Worm (Caenorhabditis elegans): Measurements from ENCODE around the gene T21D12.7.

T21D12.7 gene

DNA sequence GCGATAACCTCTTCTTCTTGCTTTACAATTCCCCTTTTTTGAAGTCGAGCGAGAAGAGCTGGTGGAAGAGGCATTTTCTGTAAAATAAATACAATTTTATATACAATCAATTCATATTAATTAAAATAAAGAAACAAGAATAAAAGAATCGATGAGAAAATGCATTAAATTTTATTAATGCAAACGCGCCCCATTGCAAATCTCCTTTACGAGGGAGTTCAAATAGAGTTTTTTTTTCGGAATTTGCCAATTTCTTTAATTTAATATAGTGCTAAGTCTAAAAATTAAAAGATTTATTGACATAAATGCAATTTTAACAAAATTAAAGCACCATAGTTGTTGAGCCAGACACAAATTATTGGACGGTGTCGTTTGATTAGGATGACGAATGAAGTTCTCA lies 29.6 kb downstream of the T21D12.7 start, which contains the start of gene pqbp-1.1:
pqbp-1.1 (minus strand) TSS at position 77 of the 400 bp plus-strand sequence.
- no peak for TF ChIP-seq F10B5.3 (tag; optimal IDR thresholded peaks at IDR 0.05)
- peak; percentile 5 for TF ChIP-seq nhr-25 (tag; optimal IDR thresholded peaks at IDR 0.05; ENCODE audit: borderline replicate concordance, insufficient read depth)
- no peak for TF ChIP-seq nhr-77 (tag; optimal IDR thresholded peaks at IDR 0.05)
- peak; percentile 50 for TF ChIP-seq dve-1 (tag; optimal IDR thresholded peaks at IDR 0.05; ENCODE audit: insufficient read depth)
- TF ChIP-seq ces-1 (GFP tag; optimal IDR thresholded peaks at IDR 0.05), result peak; percentile 61
- peak; percentile 13 for TF ChIP-seq fkh-10 (GFP tag; optimal IDR thresholded peaks at IDR 0.05)
- TF ChIP-seq mes-2 (tag; optimal IDR thresholded peaks at IDR 0.05; ENCODE audit: poor library complexity, severe bottlenecking), result peak; percentile 49
- TF ChIP-seq hmg-1.1 (GFP tag; IDR thresholded peaks at IDR 0.05), result 0 out of 2 replicates have a peak, but pooled peaks have one; percentile 26
- peak; percentile 47 for TF ChIP-seq hlh-30 (tag; optimal IDR thresholded peaks at IDR 0.05; ENCODE audit: insufficient read depth)
- TF ChIP-seq nhr-42 (GFP tag; IDR thresholded peaks at IDR 0.05), result no peak
- no peak for TF ChIP-seq mxl-3 (GFP tag; optimal IDR thresholded peaks at IDR 0.05)
- no peak for TF ChIP-seq Y105C5A.15 (GFP tag; IDR thresholded peaks at IDR 0.05)
- peak; percentile 94 for TF ChIP-seq lin-38 (GFP tag; IDR thresholded peaks at IDR 0.05)
- TF ChIP-seq ama-1 (optimal IDR thresholded peaks at IDR 0.05), result no peak
- peak; percentile 90 for TF ChIP-seq dpl-1 (GFP tag; optimal IDR thresholded peaks at IDR 0.05)
- TF ChIP-seq mep-1 (tag; optimal IDR thresholded peaks at IDR 0.05), result peak; percentile 79
- no peak for TF ChIP-seq Y5F2A.4 (GFP tag; optimal IDR thresholded peaks at IDR 0.05)
- peak; percentile 36 for TF ChIP-seq nhr-28 (tag; optimal IDR thresholded peaks at IDR 0.05)
- TF ChIP-seq lsy-2 (tag; optimal IDR thresholded peaks at IDR 0.05), result peak in 1 of 2 experiments; percentile 76
- TF ChIP-seq nhr-6 (tag; optimal IDR thresholded peaks at IDR 0.05), result no peak

DNA sequence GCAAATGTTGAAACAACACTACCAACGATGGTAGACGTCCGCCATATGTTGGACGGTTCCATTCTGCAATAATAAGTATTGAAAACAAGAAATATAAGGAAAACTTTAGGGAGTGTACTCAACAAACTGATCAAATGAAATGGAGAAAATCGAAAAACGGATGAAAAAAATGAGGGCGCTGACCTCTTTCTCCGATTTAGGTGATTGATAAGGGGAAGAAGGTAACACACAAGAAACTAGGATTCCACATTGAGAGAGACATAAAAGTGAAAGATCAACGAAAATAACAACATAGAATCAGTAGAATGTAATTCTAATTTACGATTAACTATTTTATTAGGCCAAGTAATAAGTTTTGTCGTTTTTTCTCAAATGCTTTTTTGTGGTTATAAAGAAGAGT lies 32.1 kb downstream of the T21D12.7 start, which contains the start of gene dpy-9:
dpy-9 (minus strand) TSS at position 63 of the 400 bp plus-strand sequence.
- TF ChIP-seq dmd-6 (GFP tag; IDR thresholded peaks at IDR 0.05) (no peak), gei-8 (GFP tag; optimal IDR thresholded peaks at IDR 0.05) (no peak), ctbp-1 (GFP tag; IDR thresholded peaks at IDR 0.05) (no peak), sdz-12 (GFP tag; optimal IDR thresholded peaks at IDR 0.05) (no peak), egl-27 (tag; optimal IDR thresholded peaks at IDR 0.05) (no peak), unc-39 (tag; optimal IDR thresholded peaks at IDR 0.05) (no peak), F26F4.8 (GFP tag; conservative IDR thresholded peaks at IDR 0.05) (no peak), Y75B8A.6 (GFP tag; IDR thresholded peaks at IDR 0.05) (no peak), lir-3 (tag; optimal IDR thresholded peaks at IDR 0.05) (no peak), tag-97 (GFP tag; IDR thresholded peaks at IDR 0.05) (no peak), ama-1 (optimal IDR thresholded peaks at IDR 0.05) (no peak), nhr-28 (tag; optimal IDR thresholded peaks at IDR 0.05) (no peak), zfp-3 (GFP tag; conservative IDR thresholded peaks at IDR 0.05) (no peak), R02D3.7 (tag; optimal IDR thresholded peaks at IDR 0.05) (no peak), mes-2 (tag; optimal IDR thresholded peaks at IDR 0.05; ENCODE audit: poor library complexity, severe bottlenecking) (no peak), ZK337.2 (GFP tag; IDR thresholded peaks at IDR 0.05) (no peak), nhr-76 (tag; optimal IDR thresholded peaks at IDR 0.05) (no peak), lim-7 (GFP tag; IDR thresholded peaks at IDR 0.05) (no peak), daf-19 (GFP tag; conservative IDR thresholded peaks at IDR 0.05) (no peak)

DNA sequence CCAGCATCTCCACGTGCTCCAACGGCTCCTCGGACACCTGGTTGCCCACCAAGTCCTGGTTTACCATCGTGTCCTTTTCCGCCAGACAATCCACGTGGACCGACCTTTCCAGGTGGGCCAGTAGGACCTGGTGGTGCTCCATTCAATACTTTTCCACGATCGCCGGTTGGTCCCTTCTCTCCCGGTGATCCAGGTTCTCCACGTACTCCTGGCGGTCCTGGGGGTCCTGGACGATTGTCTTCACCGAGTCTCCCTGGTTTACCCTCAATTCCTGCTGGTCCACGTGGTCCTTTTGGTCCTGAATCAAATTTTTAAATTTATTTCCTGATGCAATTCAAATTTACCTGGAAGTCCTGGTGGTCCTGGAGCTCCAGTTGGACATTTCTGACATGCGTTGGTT lies 32.9 kb downstream of the T21D12.7 start:
- peak; percentile 64 for TF ChIP-seq set-16 (GFP tag; IDR thresholded peaks at IDR 0.05)
- no peak for TF ChIP-seq ceh-44 (GFP tag; IDR thresholded peaks at IDR 0.05)

Measured in whole organism, L4 larva.